Worm (Caenorhabditis elegans) whole organism, early embryonic: Measurements from ENCODE around the gene faah-2.

ENCODE experiments used
- B0310.2 ChIP-seq: sonication (generic microtip); optimal IDR thresholded peaks from 2 replicates; lab custom pipeline; 2016; ENCODE audit warnings: mild to moderate bottlenecking, missing genetic modification characterization, missing compliant biosample characterization
- aly-1 ChIP-seq: sonication (generic microtip); optimal IDR thresholded peaks from 2 replicates; lab custom pipeline; 2016; ENCODE audit warnings: missing genetic modification characterization, missing compliant biosample characterization
- ama-1 ChIP-seq: fragments of 150-350 bp; optimal IDR thresholded peaks from 2 replicates; lab custom pipeline; 2014
- ceh-13 ChIP-seq: fragments of 200-800 bp; sonication (Bioruptor generic); optimal IDR thresholded peaks from 2 replicates; lab custom pipeline; 2018; ENCODE audit warnings: mild to moderate bottlenecking, missing genetic modification characterization, missing compliant biosample characterization
- flt-1 ChIP-seq: fragments of 200-800 bp; sonication (Bioruptor generic); IDR thresholded peaks from 2 replicates; pipeline ENCODE4 v1.3.6; 2022; ENCODE audit warnings: missing genetic modification characterization, missing compliant biosample characterization
- hmbx-1 ChIP-seq: sonication (generic microtip); optimal IDR thresholded peaks from 2 replicates; lab custom pipeline; 2016; ENCODE audit warnings: mild to moderate bottlenecking, missing genetic modification characterization, missing compliant biosample characterization
- hmg-4 ChIP-seq: fragments of 200-800 bp; sonication (Bioruptor generic); optimal IDR thresholded peaks from 2 replicates; lab custom pipeline; 2018; ENCODE audit warnings: mild to moderate bottlenecking, missing genetic modification characterization, missing compliant biosample characterization
- scrt-1 ChIP-seq: fragments of 200-800 bp; sonication (Bioruptor generic); IDR thresholded peaks from 2 replicates; pipeline ENCODE4 v1.3.6; 2022; ENCODE audit warnings: missing genetic modification characterization, missing compliant biosample characterization
- sea-1 ChIP-seq: fragments of 200-800 bp; sonication (Bioruptor generic); conservative IDR thresholded peaks from 2 replicates; pipeline ENCODE4 v1.3.6; 2022; ENCODE audit warnings: missing genetic modification characterization, missing compliant biosample characterization
- tbx-37 ChIP-seq: fragments of 200-800 bp; sonication (Bioruptor generic); conservative IDR thresholded peaks from 2 replicates; pipeline ENCODE4 v1.3.6; 2022; ENCODE audit warnings: missing genetic modification reagents, missing genetic modification characterization, missing compliant biosample characterization

DNA sequence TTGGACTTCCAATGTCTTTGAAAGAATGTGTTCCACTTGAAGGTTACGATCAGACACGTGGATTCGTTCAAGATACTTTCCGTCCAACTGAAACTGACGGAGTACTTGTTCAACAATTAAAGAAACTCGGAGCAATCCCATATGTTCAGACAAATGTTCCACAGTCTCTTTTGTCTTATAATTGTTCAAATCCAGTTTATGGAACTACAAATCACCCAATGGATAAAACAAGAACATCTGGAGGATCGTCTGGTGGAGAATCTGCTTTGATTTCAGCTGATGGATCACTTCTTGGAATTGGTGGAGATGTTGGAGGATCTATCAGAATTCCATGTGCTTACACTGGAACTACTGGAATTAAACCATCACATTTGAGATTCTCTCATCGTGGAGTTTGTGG is 918 bp downstream of the faah-2 start:
- TF ChIP-seq B0310.2 (tag; lab: Kevin White, UChicago) (no peak), ama-1 (no peak), flt-1 (GFP tag; lab: Robert Waterston, UW) (no peak), ceh-13 (GFP tag; lab: Kevin White, UChicago) (no peak), tbx-37 (GFP tag; lab: Robert Waterston, UW) (no peak), scrt-1 (GFP tag; lab: Robert Waterston, UW) (no peak), aly-1 (tag; lab: Kevin White, UChicago) (no peak), sea-1 (GFP tag; lab: Robert Waterston, UW) (no peak), hmg-4 (no peak), hmbx-1 (tag; lab: Kevin White, UChicago) (no peak)
